Worm (Caenorhabditis elegans): ENCODE data around the gene fbxa-84.

fbxa-84 gene

ce11 chrV:15152010-15152409, 30.2 kb upstream of the fbxa-84 start:
- TF ChIP-seq nhr-77 (tag; optimal IDR thresholded peaks at IDR 0.05) (no peak), efl-1 (optimal IDR thresholded peaks at IDR 0.05) (no peak), efl-1 (GFP tag; optimal IDR thresholded peaks at IDR 0.05 in 1 of 2) (peak in 1 of 2 experiments; percentile 72), egl-27 (tag; optimal IDR thresholded peaks at IDR 0.05) (no peak)

ce11 chrV:15153277-15153676, 29.0 kb upstream of the fbxa-84 start, which contains the start of gene srh-55:
Gene srh-55, plus strand, starts transcription at chrV:15153577.
- TF ChIP-seq hpl-2 (GFP tag; optimal IDR thresholded peaks at IDR 0.05) (no peak), isw-1 (GFP tag; IDR thresholded peaks at IDR 0.05) (no peak), dpl-1 (GFP tag; optimal IDR thresholded peaks at IDR 0.05) (no peak), C16A3.4 (tag; optimal IDR thresholded peaks at IDR 0.05) (no peak), efl-3 (GFP tag; optimal IDR thresholded peaks at IDR 0.05) (no peak), efl-1 (optimal IDR thresholded peaks at IDR 0.05) (no peak), efl-1 (GFP tag; optimal IDR thresholded peaks at IDR 0.05 in 1 of 2) (peak in 1 of 2 experiments; percentile 40)

ce11 chrV:15156504-15156903, 25.7 kb upstream of the fbxa-84 start:
- TF ChIP-seq zip-4 (GFP tag; optimal IDR thresholded peaks at IDR 0.05) (no peak), egl-13 (tag; optimal IDR thresholded peaks at IDR 0.05) (no peak), ceh-88 (GFP tag; IDR thresholded peaks at IDR 0.05) (no peak), fkh-10 (GFP tag; optimal IDR thresholded peaks at IDR 0.05) (no peak), alr-1 (tag; optimal IDR thresholded peaks at IDR 0.05; ENCODE audit: borderline replicate concordance) (no peak), nhr-71 (tag; optimal IDR thresholded peaks at IDR 0.05) (no peak), nhr-28 (tag; optimal IDR thresholded peaks at IDR 0.05) (no peak), sptf-1 (tag; optimal IDR thresholded peaks at IDR 0.05) (no peak), fkh-8 (tag; optimal IDR thresholded peaks at IDR 0.05) (no peak), nhr-76 (tag; optimal IDR thresholded peaks at IDR 0.05) (no peak), xbp-1 (tag; optimal IDR thresholded peaks at IDR 0.05) (no peak), efl-3 (GFP tag; optimal IDR thresholded peaks at IDR 0.05) (no peak), lsy-2 (tag; optimal IDR thresholded peaks at IDR 0.05) (no peak), F16B12.6 (tag; optimal IDR thresholded peaks at IDR 0.05) (no peak), pqm-1 (tag; optimal IDR thresholded peaks at IDR 0.05) (no peak)

DNA sequence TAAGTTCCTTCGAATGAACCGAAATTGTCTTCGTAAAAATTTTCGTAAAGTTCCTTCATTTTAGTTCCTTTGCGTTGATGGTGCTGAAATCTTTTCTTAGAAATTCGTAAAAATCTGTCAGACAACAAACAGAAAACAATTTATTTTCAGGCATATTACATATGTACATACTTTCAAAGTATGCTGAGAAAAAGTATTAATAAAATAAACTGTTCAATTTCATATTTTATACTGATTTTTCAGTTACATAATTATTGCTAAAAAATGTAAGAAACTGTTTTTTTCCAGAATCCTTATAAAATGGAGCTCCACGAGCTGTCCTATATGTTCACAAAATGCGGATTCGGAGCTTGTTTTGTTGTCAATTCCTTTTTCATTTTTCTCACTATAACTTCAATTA, 23.5 kb upstream of the fbxa-84 start, which contains the start of gene str-45:
TSS of gene str-45 (plus strand) at position 301 of the 400 bp plus-strand sequence.
- TF ChIP-seq efl-1 (optimal IDR thresholded peaks at IDR 0.05), result no peak
- peak in 1 of 2 experiments; percentile 50 for TF ChIP-seq efl-1 (GFP tag; optimal IDR thresholded peaks at IDR 0.05 in 1 of 2)
- no peak for TF ChIP-seq lin-14 (GFP tag; optimal IDR thresholded peaks at IDR 0.05)
- TF ChIP-seq pqm-1 (tag; optimal IDR thresholded peaks at IDR 0.05), result no peak
- TF ChIP-seq nhr-12 (tag; optimal IDR thresholded peaks at IDR 0.05), result no peak

- no peak for TF ChIP-seq unc-30 (tag; optimal IDR thresholded peaks at IDR 0.05)
- TF ChIP-seq nhr-85 (tag), result no peak
- TF ChIP-seq fkh-10 (GFP tag; optimal IDR thresholded peaks at IDR 0.05), result no peak
- no peak for TF ChIP-seq ztf-11 (tag; optimal IDR thresholded peaks at IDR 0.05)
- no peak for TF ChIP-seq sup-37 (GFP tag; optimal IDR thresholded peaks at IDR 0.05)
- no peak for TF ChIP-seq xbp-1 (tag; optimal IDR thresholded peaks at IDR 0.05)
- no peak for TF ChIP-seq nhr-84 (tag; optimal IDR thresholded peaks at IDR 0.05)
- TF ChIP-seq hlh-4 (tag; optimal IDR thresholded peaks at IDR 0.05), result peak; percentile 100
- TF ChIP-seq pax-3 (tag; optimal IDR thresholded peaks at IDR 0.05), result no peak
- TF ChIP-seq nhr-47 (tag; optimal IDR thresholded peaks at IDR 0.05), result peak; percentile 10
- no peak for TF ChIP-seq alr-1 (tag; optimal IDR thresholded peaks at IDR 0.05; ENCODE audit: borderline replicate concordance)
- peak; percentile 24 for TF ChIP-seq fkh-8 (tag; optimal IDR thresholded peaks at IDR 0.05)
Measured at ce11 chrV:15162697-15163096, 19.5 kb upstream of the fbxa-84 start, which contains the start of gene srz-11. Gene srz-11, plus strand, starts transcription at chrV:15163082.

DNA sequence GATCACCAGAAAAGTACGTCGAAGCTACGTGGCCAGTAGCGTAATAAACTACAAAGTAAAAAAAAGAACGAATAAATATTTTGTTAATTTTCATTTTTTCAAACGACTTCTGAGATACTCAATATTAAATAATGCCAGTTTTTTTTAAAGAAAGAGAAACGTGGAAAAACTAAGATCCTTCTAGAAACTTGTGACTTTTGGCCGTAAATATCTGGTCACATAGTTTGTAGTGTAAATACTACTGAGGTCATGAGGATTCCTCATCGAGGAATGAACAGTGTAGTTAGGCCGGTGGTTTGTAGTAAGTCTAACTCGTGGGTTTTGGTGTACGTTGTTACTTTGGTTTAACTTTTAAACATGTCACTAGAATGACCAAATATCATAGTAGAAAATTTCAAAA, 14.2 kb upstream of the fbxa-84 start:
- peak; percentile 28 for TF ChIP-seq snu-23 (GFP tag; optimal IDR thresholded peaks at IDR 0.05)
- peak in 1 of 2 experiments; percentile 24 for TF ChIP-seq lin-35 (GFP tag; optimal IDR thresholded peaks at IDR 0.05)
- peak; percentile 65 for TF ChIP-seq nhr-85 (tag)
- peak; percentile 81 for TF ChIP-seq nhr-20 (tag; optimal IDR thresholded peaks at IDR 0.05)

Data from whole organism, L1 larva.